Worm (Caenorhabditis elegans) whole organism, L4 larva: Measurements from ENCODE around the gene mes-2.
A peak's percentile ranks its signal among the peaks of the same experiment; 100 is the strongest.

ENCODE experiments used
- D1046.2 ChIP-seq: fragments of 200-800 bp; sonication (Bioruptor generic); IDR thresholded peaks from 2 replicates; pipeline ENCODE4 v1.3.6; 2022; ENCODE audit warnings: missing genetic modification characterization, missing compliant biosample characterization
- F10B5.3 ChIP-seq: sonication (generic microtip); optimal IDR thresholded peaks from 2 replicates; lab custom pipeline; 2016; ENCODE audit warnings: mild to moderate bottlenecking, missing genetic modification characterization, missing compliant biosample characterization
- F44E2.7 ChIP-seq: fragments of 200-800 bp; sonication (Bioruptor generic); IDR thresholded peaks from 2 replicates; pipeline ENCODE4 v2.1.2; 2022; ENCODE audit warnings: missing genetic modification characterization, missing compliant biosample characterization
- F49E8.2 ChIP-seq: sonication (generic microtip); optimal IDR thresholded peaks from 2 replicates; lab custom pipeline; 2016; ENCODE audit warnings: missing compliant biosample characterization, mild to moderate bottlenecking, missing genetic modification characterization, borderline replicate concordance
- R02D3.7 ChIP-seq: fragments of 150-350 bp; sonication (generic microtip); optimal IDR thresholded peaks from 3 replicates; lab custom pipeline; 2014; ENCODE audit warnings: missing biosample characterization, missing genetic modification characterization
- Y105C5A.15 ChIP-seq: fragments of 200-800 bp; sonication (Bioruptor generic); IDR thresholded peaks from 2 replicates; pipeline ENCODE4 v1.3.6; 2022; ENCODE audit warnings: missing genetic modification characterization, missing compliant biosample characterization
- Y48G9A.11 ChIP-seq: fragments of 200-800 bp; sonication (Bioruptor generic); IDR thresholded peaks from 2 replicates; pipeline ENCODE4 v1.3.6; 2022; ENCODE audit warnings: missing genetic modification reagents, missing genetic modification characterization, missing compliant biosample characterization
- Y5F2A.4 ChIP-seq: fragments of 200-800 bp; sonication (Bioruptor generic); optimal IDR thresholded peaks from 2 replicates; lab custom pipeline; 2018; ENCODE audit warnings: mild to moderate bottlenecking, missing genetic modification characterization, missing compliant biosample characterization
- aha-1 ChIP-seq: fragments of 150-350 bp; peaks from one replicate; lab custom pipeline; 2014; ENCODE audit warnings: missing biosample characterization, missing genetic modification characterization
- aly-2 ChIP-seq: sonication (generic microtip); optimal IDR thresholded peaks from 2 replicates; lab custom pipeline; 2018; ENCODE audit warnings: missing biosample characterization, missing genetic modification characterization
- ama-1 ChIP-seq: fragments of 150-350 bp; optimal IDR thresholded peaks from 2 replicates; lab custom pipeline; 2014; ENCODE audit warnings: inconsistent platforms, mixed read lengths
- arid-1 ChIP-seq: fragments of 200-800 bp; sonication (Bioruptor generic); conservative IDR thresholded peaks from 2 replicates; pipeline ENCODE4 v1.3.6; 2022; ENCODE audit warnings: missing genetic modification reagents, missing genetic modification characterization, missing compliant biosample characterization
- attf-4 ChIP-seq: sonication (generic microtip); optimal IDR thresholded peaks from 3 replicates; lab custom pipeline; 2017; ENCODE audit warnings: missing biosample characterization, missing genetic modification characterization
- ceh-20 ChIP-seq: fragments of 200-800 bp; sonication (Bioruptor generic); IDR thresholded peaks from 2 replicates; pipeline ENCODE4 v1.3.6; 2022; ENCODE audit warnings: missing genetic modification reagents, missing genetic modification characterization, missing compliant biosample characterization
- ceh-28 ChIP-seq: fragments of 150-350 bp; optimal IDR thresholded peaks from 2 replicates; lab custom pipeline; 2014; ENCODE audit warnings: missing biosample characterization, missing genetic modification reagents, missing genetic modification characterization
- ceh-44 ChIP-seq: fragments of 200-800 bp; sonication (Bioruptor generic); IDR thresholded peaks from 2 replicates; pipeline ENCODE4 v1.3.6; 2022; ENCODE audit warnings: missing genetic modification reagents, missing genetic modification characterization, missing compliant biosample characterization
- ceh-82 ChIP-seq: sonication (generic microtip); optimal IDR thresholded peaks from 2 replicates; lab custom pipeline; 2017; ENCODE audit warnings: missing biosample characterization, missing genetic modification characterization
- ces-1 ChIP-seq: fragments of 150-350 bp; sonication (generic microtip); optimal IDR thresholded peaks from 4 replicates; lab custom pipeline; 2014; ENCODE audit warnings: missing biosample characterization, missing genetic modification reagents, missing genetic modification characterization
- ctbp-1 ChIP-seq: fragments of 200-800 bp; sonication (Bioruptor generic); IDR thresholded peaks from 2 replicates; pipeline ENCODE4 v1.3.6; 2022; ENCODE audit warnings: missing genetic modification reagents, missing genetic modification characterization, missing compliant biosample characterization
- daf-16 ChIP-seq, 3 experiments: sonication (generic microtip); optimal IDR thresholded peaks; 2 replicates each; lab custom pipeline; 2016 to 2017; ENCODE audit warnings: missing genetic modification characterization in 3 of 3, missing genetic modification reagents in 3 of 3, mild to moderate bottlenecking in 2 of 3, missing compliant biosample characterization in 2 of 3, missing biosample characterization in 1 of 3, moderate library complexity in 1 of 3
- daf-19 ChIP-seq: fragments of 200-800 bp; sonication (Bioruptor generic); conservative IDR thresholded peaks from 2 replicates; pipeline ENCODE4 v1.3.6; 2022; ENCODE audit warnings: missing genetic modification characterization, missing compliant biosample characterization
- daf-8 ChIP-seq: fragments of 200-800 bp; sonication (Bioruptor generic); IDR thresholded peaks from 2 replicates; pipeline ENCODE4 v1.3.6; 2022; ENCODE audit warnings: missing genetic modification characterization, missing compliant biosample characterization
- dmd-9 ChIP-seq: fragments of 200-800 bp; sonication (Bioruptor generic); IDR thresholded peaks from 2 replicates; pipeline ENCODE4 v1.3.6; 2022; ENCODE audit warnings: missing genetic modification reagents, missing genetic modification characterization, missing compliant biosample characterization
- duxl-1 ChIP-seq: sonication (generic microtip); optimal IDR thresholded peaks from 2 replicates; lab custom pipeline; 2016; ENCODE audit warnings: mild to moderate bottlenecking, missing genetic modification characterization, moderate library complexity, missing compliant biosample characterization; ENCODE audit not compliant: poor library complexity
- egl-43 ChIP-seq: fragments of 200-800 bp; sonication (Bioruptor generic); IDR thresholded peaks from 2 replicates; pipeline ENCODE4 v1.3.6; 2022; ENCODE audit warnings: missing genetic modification reagents, missing genetic modification characterization, missing compliant biosample characterization
- hif-1 ChIP-seq, 2 experiments: sonication (generic microtip); optimal IDR thresholded peaks; 2 replicates each; lab custom pipeline; 2016 to 2017; ENCODE audit warnings: missing compliant biosample characterization in 2 of 2, missing genetic modification characterization in 2 of 2, missing genetic modification reagents in 2 of 2, missing genotype in 2 of 2, mild to moderate bottlenecking in 1 of 2
- hlh-11 ChIP-seq: fragments of 200-800 bp; sonication (Bioruptor generic); optimal IDR thresholded peaks from 2 replicates; lab custom pipeline; 2018; ENCODE audit warnings: mild to moderate bottlenecking, missing genetic modification characterization, missing compliant biosample characterization
- hmg-1.1 ChIP-seq: fragments of 200-800 bp; sonication (Bioruptor generic); IDR thresholded peaks from 2 replicates; pipeline ENCODE4 v1.3.6; 2022; ENCODE audit warnings: missing genetic modification reagents, missing genetic modification characterization, missing compliant biosample characterization
- lin-13 ChIP-seq: fragments of 150-350 bp; optimal IDR thresholded peaks from 2 replicates; lab custom pipeline; 2014; ENCODE audit warnings: missing biosample characterization, missing genetic modification reagents, missing genetic modification characterization
- lin-15B ChIP-seq: fragments of 150-350 bp; sonication (generic microtip); optimal IDR thresholded peaks from 3 replicates; lab custom pipeline; 2014; ENCODE audit warnings: missing biosample characterization, missing genetic modification characterization
- lin-29 ChIP-seq: fragments of 200-800 bp; sonication (Bioruptor generic); IDR thresholded peaks from 2 replicates; pipeline ENCODE4 v1.3.6; 2022; ENCODE audit warnings: missing genetic modification reagents, missing genetic modification characterization, missing compliant biosample characterization
- lir-3 ChIP-seq: sonication (generic microtip); optimal IDR thresholded peaks from 2 replicates; lab custom pipeline; 2016; ENCODE audit warnings: mild to moderate bottlenecking, missing genetic modification characterization, missing compliant biosample characterization
- madf-5 ChIP-seq, 2 experiments: fragments of 200-800 bp; sonication (Bioruptor generic); IDR thresholded peaks; 2 replicates each; pipeline ENCODE4 v1.3.6; 2022; ENCODE audit warnings: missing compliant biosample characterization in 2 of 2, missing genetic modification characterization in 2 of 2
- madf-9 ChIP-seq: fragments of 200-800 bp; sonication (Bioruptor generic); conservative IDR thresholded peaks from 2 replicates; pipeline ENCODE4 v1.3.6; 2022; ENCODE audit warnings: missing genetic modification reagents, missing genetic modification characterization, missing compliant biosample characterization
- mdt-29 ChIP-seq: fragments of 200-800 bp; sonication (Bioruptor generic); IDR thresholded peaks from 2 replicates; pipeline ENCODE4 v1.3.6; 2022; ENCODE audit warnings: missing genetic modification reagents, missing genetic modification characterization, missing compliant biosample characterization
- mep-1 ChIP-seq: fragments of 150-350 bp; sonication (generic microtip); optimal IDR thresholded peaks from 3 replicates; lab custom pipeline; 2014; ENCODE audit warnings: missing biosample characterization, missing genetic modification characterization
- mes-2 ChIP-seq: sonication (generic microtip); optimal IDR thresholded peaks from 2 replicates; lab custom pipeline; 2016; ENCODE audit warnings: missing genotype, mild to moderate bottlenecking, missing genetic modification characterization, missing compliant biosample characterization; ENCODE audit not compliant: poor library complexity, severe bottlenecking
- mxl-2 ChIP-seq: fragments of 200-800 bp; sonication (Bioruptor generic); conservative IDR thresholded peaks from 2 replicates; pipeline ENCODE4 v1.3.6; 2022; ENCODE audit warnings: missing genetic modification reagents, missing genetic modification characterization, missing compliant biosample characterization
- nhr-10 ChIP-seq: fragments of 150-350 bp; optimal IDR thresholded peaks from 2 replicates; lab custom pipeline; 2014; ENCODE audit warnings: missing biosample characterization, missing genetic modification characterization
- nhr-102 ChIP-seq: sonication (generic microtip); optimal IDR thresholded peaks from 2 replicates; lab custom pipeline; 2016; ENCODE audit warnings: mild to moderate bottlenecking, missing genetic modification characterization, moderate library complexity, missing compliant biosample characterization
- nhr-237 ChIP-seq: sonication (generic microtip); optimal IDR thresholded peaks from 2 replicates; lab custom pipeline; 2017; ENCODE audit warnings: missing biosample characterization, missing genetic modification characterization
- nhr-25 ChIP-seq: sonication (generic microtip); optimal IDR thresholded peaks from 2 replicates; lab custom pipeline; 2017; ENCODE audit warnings: missing genetic modification characterization, mild to moderate bottlenecking, missing compliant biosample characterization, antibody characterized with exemption, moderate library complexity, borderline replicate concordance; ENCODE audit not compliant: insufficient read depth
- nhr-28 ChIP-seq: fragments of 150-350 bp; optimal IDR thresholded peaks from 2 replicates; lab custom pipeline; 2014; ENCODE audit warnings: missing biosample characterization, missing genetic modification characterization
- nhr-6 ChIP-seq: fragments of 150-350 bp; optimal IDR thresholded peaks from 2 replicates; lab custom pipeline; 2014; ENCODE audit warnings: missing biosample characterization, missing genetic modification characterization
- nhr-77 ChIP-seq: fragments of 150-350 bp; optimal IDR thresholded peaks from 2 replicates; lab custom pipeline; 2014; ENCODE audit warnings: missing biosample characterization, missing genetic modification characterization
- pqm-1 ChIP-seq: sonication (generic microtip); optimal IDR thresholded peaks from 2 replicates; lab custom pipeline; 2017; ENCODE audit warnings: missing biosample characterization, missing genetic modification characterization
- saeg-2 ChIP-seq: fragments of 200-800 bp; sonication (Bioruptor generic); IDR thresholded peaks from 2 replicates; pipeline ENCODE4 v1.3.6; 2022; ENCODE audit warnings: missing genetic modification reagents, missing genetic modification characterization, missing compliant biosample characterization
- unc-62 ChIP-seq, 3 experiments: fragments of 150-350 bp in 1 of 3; sonication (generic microtip); optimal IDR thresholded peaks in 2 of 3; peaks in 1 of 3; 1 replicate in 1 of 3; 2 replicates in 2 of 3; lab custom pipeline; 2014 to 2017; ENCODE audit warnings: missing biosample characterization in 3 of 3, missing genetic modification characterization in 3 of 3, missing genetic modification reagents in 3 of 3, missing genotype in 1 of 3
- vab-7 ChIP-seq: fragments of 200-800 bp; sonication (Bioruptor generic); IDR thresholded peaks from 2 replicates; pipeline ENCODE4 v1.3.6; 2022; ENCODE audit warnings: missing genetic modification reagents, missing genetic modification characterization, missing compliant biosample characterization
- zfp-3 ChIP-seq: fragments of 200-800 bp; sonication (Bioruptor generic); conservative IDR thresholded peaks from 2 replicates; pipeline ENCODE4 v1.3.6; 2022; ENCODE audit warnings: missing genetic modification reagents, missing genetic modification characterization, missing compliant biosample characterization
- ztf-11 ChIP-seq: fragments of 150-350 bp; optimal IDR thresholded peaks from 2 replicates; lab custom pipeline; 2014; ENCODE audit warnings: missing biosample characterization, missing genetic modification characterization

mes-2 gene

ce11 chrII:14383644-14384043, at the start of gene mes-2:
Gene mes-2, plus strand, starts transcription at chrII:14383973.
- TF ChIP-seq mxl-2 (GFP tag; lab: Robert Waterston, UW): no peak
- no peak for TF ChIP-seq F44E2.7 (GFP tag; lab: Robert Waterston, UW)
- TF ChIP-seq ceh-82 (tag; lab: Kevin White, UChicago): no peak
- TF ChIP-seq Y105C5A.15 (GFP tag; lab: Robert Waterston, UW): no peak
- TF ChIP-seq aly-2 (tag; lab: Kevin White, UChicago): no peak
- no peak for TF ChIP-seq nhr-77 (tag; lab: Kevin White, UChicago)
- no peak for TF ChIP-seq lin-29 (GFP tag; lab: Robert Waterston, UW)
- no peak for TF ChIP-seq attf-4 (tag; lab: Kevin White, UChicago)
- TF ChIP-seq Y5F2A.4 (GFP tag; lab: Kevin White, UChicago): no peak
- no peak for TF ChIP-seq duxl-1 (tag; lab: Kevin White, UChicago)
- peak; percentile 32 for TF ChIP-seq nhr-102 (tag; lab: Kevin White, UChicago)
- peak; percentile 50 for TF ChIP-seq aha-1 (tag; lab: Kevin White, UChicago)
- TF ChIP-seq vab-7: no peak
- TF ChIP-seq mes-2 (tag; lab: Kevin White, UChicago): peak; percentile 99
- TF ChIP-seq pqm-1 (tag; lab: Kevin White, UChicago): no peak
- no peak for TF ChIP-seq ctbp-1 (GFP tag; lab: Robert Waterston, UW)
- no peak for TF ChIP-seq ama-1 (lab: Kevin White, UChicago)
- TF ChIP-seq lin-13 (GFP tag; lab: Kevin White, UChicago): no peak
- TF ChIP-seq F10B5.3 (tag; lab: Kevin White, UChicago): no peak
- peak; percentile 71 for TF ChIP-seq hmg-1.1 (GFP tag; lab: Robert Waterston, UW)
- TF ChIP-seq nhr-237 (tag; lab: Kevin White, UChicago): no peak
- TF ChIP-seq D1046.2 (GFP tag; lab: Robert Waterston, UW): no peak
- TF ChIP-seq mdt-29 (GFP tag; lab: Robert Waterston, UW): no peak
- peak; percentile 28 for TF ChIP-seq nhr-28 (tag; lab: Kevin White, UChicago)
- TF ChIP-seq zfp-3 (GFP tag; lab: Robert Waterston, UW): no peak
- TF ChIP-seq nhr-6 (tag; lab: Kevin White, UChicago): peak; percentile 74
- TF ChIP-seq madf-9: no peak
- TF ChIP-seq unc-62 (GFP tag; optimal IDR thresholded peaks at IDR 0.05 in 1 of 2; lab: Kevin White, UChicago): no peak
- no peak for TF ChIP-seq unc-62 (tag; optimal IDR thresholded peaks at IDR 0.05; lab: Kevin White, UChicago)
- TF ChIP-seq lir-3 (tag; lab: Kevin White, UChicago): no peak
- TF ChIP-seq arid-1 (GFP tag; lab: Robert Waterston, UW): 0 out of 2 replicates have a peak, but pooled peaks have one; percentile 19
- no peak for TF ChIP-seq dmd-9 (GFP tag; lab: Robert Waterston, UW)
- TF ChIP-seq daf-19 (GFP tag; lab: Robert Waterston, UW): no peak
- no peak for TF ChIP-seq nhr-10 (tag; lab: Kevin White, UChicago)
- no peak for TF ChIP-seq egl-43 (GFP tag; lab: Robert Waterston, UW)
- peak; percentile 49 for TF ChIP-seq hlh-11 (tag; lab: Kevin White, UChicago)
- no peak for TF ChIP-seq ztf-11 (tag; lab: Kevin White, UChicago)
- no peak for TF ChIP-seq F49E8.2 (tag; lab: Kevin White, UChicago)
- no peak for TF ChIP-seq madf-5 (GFP tag; IDR thresholded peaks at IDR 0.05; lab: Robert Waterston, UW)
- no peak for TF ChIP-seq Y48G9A.11 (GFP tag; lab: Robert Waterston, UW)
- no peak for TF ChIP-seq ces-1 (GFP tag; lab: Kevin White, UChicago)
- peak in 1 of 2 experiments; percentile 46 for TF ChIP-seq hif-1 (tag; optimal IDR thresholded peaks at IDR 0.05; lab: Kevin White, UChicago)
- no peak for TF ChIP-seq nhr-25
- TF ChIP-seq R02D3.7 (tag; lab: Kevin White, UChicago): no peak
- TF ChIP-seq ceh-28 (tag; lab: Kevin White, UChicago): no peak
- peak in 1 of 2 experiments; percentile 8 for TF ChIP-seq daf-16 (GFP tag; optimal IDR thresholded peaks at IDR 0.05; lab: Kevin White, UChicago)
- TF ChIP-seq daf-16 (tag; optimal IDR thresholded peaks at IDR 0.05; lab: Kevin White, UChicago): peak; percentile 64
- no peak for TF ChIP-seq daf-8
- no peak for TF ChIP-seq lin-15B
- no peak for TF ChIP-seq ceh-44 (GFP tag; lab: Robert Waterston, UW)
- no peak for TF ChIP-seq mep-1 (tag; lab: Kevin White, UChicago)
- TF ChIP-seq saeg-2 (GFP tag; lab: Robert Waterston, UW): no peak
- TF ChIP-seq ceh-20 (GFP tag; lab: Robert Waterston, UW): no peak
